Worm (Caenorhabditis elegans): ENCODE data around the gene nish-1.
A peak's percentile ranks its signal among the peaks of the same experiment; 100 is the strongest.

DNA sequence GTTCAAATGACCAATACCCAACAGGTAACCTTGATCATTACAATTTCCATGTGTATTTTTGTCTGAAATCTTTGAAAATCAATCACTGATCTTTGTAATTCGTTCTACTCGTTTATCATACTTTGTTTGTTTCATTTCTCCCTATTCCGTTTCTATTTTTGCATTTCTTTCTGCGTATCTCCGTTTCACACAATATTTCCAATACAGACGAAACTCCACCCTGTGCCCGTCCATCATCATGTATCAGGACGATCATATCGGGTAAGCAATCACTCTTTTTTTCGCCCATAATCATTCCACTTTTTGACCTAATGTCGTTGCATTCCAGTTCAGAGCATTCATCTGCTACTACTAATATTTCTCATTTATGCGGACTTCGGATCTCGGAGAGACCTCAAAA lies 45.6 kb downstream of the nish-1 start, which contains the start of gene pyk-2:
- no peak for TF ChIP-seq unc-62 (GFP tag; optimal IDR thresholded peaks at IDR 0.05)
- TF ChIP-seq nhr-77 (tag; optimal IDR thresholded peaks at IDR 0.05): no peak
- TF ChIP-seq pqm-1 (tag; optimal IDR thresholded peaks at IDR 0.05): peak; percentile 67

All from whole organism, L3 larva.